Fruit fly (Drosophila melanogaster) whole organism, embryonic: ENCODE results near the gene CCDC53.
A peak's percentile ranks its signal among the peaks of the same experiment; 100 is the strongest.

Experiments used
- Atf6 ChIP-seq: fragments of 200-800 bp; sonication (Bioruptor generic); IDR thresholded peaks from 2 replicates; pipeline ENCODE4 v1.3.6; 2022; ENCODE audit warnings: missing biosample characterization, missing genetic modification characterization
- BEAF-32 ChIP-seq: fragments of 200-800 bp; sonication (Bioruptor generic); optimal IDR thresholded peaks from 3 replicates; lab custom pipeline; 2017; ENCODE audit warnings: missing biosample characterization, missing genetic modification characterization, mild to moderate bottlenecking, moderate library complexity, missing genetic modification reagents
- Bgb ChIP-seq: fragments of 200-800 bp; sonication (Bioruptor generic); IDR thresholded peaks from 2 replicates; pipeline ENCODE4 v1.3.6; 2022; ENCODE audit warnings: missing biosample characterization, missing genetic modification characterization; ENCODE audit not compliant: partially characterized antibody
- Blimp-1 ChIP-seq: fragments of 200-800 bp; sonication (Bioruptor generic); optimal IDR thresholded peaks from 3 replicates; lab custom pipeline; 2018; ENCODE audit warnings: missing biosample characterization, missing genetic modification characterization, mild to moderate bottlenecking, moderate library complexity, missing genetic modification reagents
- CG1024 ChIP-seq: fragments of 200-800 bp; sonication (Bioruptor generic); IDR thresholded peaks from 2 replicates; pipeline ENCODE4 v1.3.6; 2022; ENCODE audit warnings: missing biosample characterization, missing genetic modification characterization
- CG11504 ChIP-seq: fragments of 200-800 bp; sonication (Bioruptor generic); optimal IDR thresholded peaks from 3 replicates; lab custom pipeline; 2019; ENCODE audit warnings: missing biosample characterization, mild to moderate bottlenecking, missing genetic modification characterization, moderate library complexity
- CG12071 ChIP-seq: fragments of 200-800 bp; sonication (Bioruptor generic); optimal IDR thresholded peaks from 3 replicates; lab custom pipeline; 2018; ENCODE audit warnings: missing biosample characterization, mild to moderate bottlenecking, missing genetic modification characterization
- CG12391 ChIP-seq: fragments of 200-800 bp; sonication (Bioruptor generic); optimal IDR thresholded peaks from 3 replicates; lab custom pipeline; 2018; ENCODE audit warnings: missing biosample characterization, mild to moderate bottlenecking, missing genetic modification characterization, moderate library complexity
- CG13296 ChIP-seq: fragments of 200-800 bp; sonication (Bioruptor generic); optimal IDR thresholded peaks from 3 replicates; lab custom pipeline; 2018; ENCODE audit warnings: missing biosample characterization, mild to moderate bottlenecking, missing genetic modification characterization
- CG14441 ChIP-seq: fragments of 200-800 bp; sonication (Bioruptor generic); IDR thresholded peaks from 2 replicates; pipeline ENCODE4 v1.3.6; 2022; ENCODE audit warnings: missing biosample characterization, missing genetic modification characterization
- CG15479 ChIP-seq: fragments of 200-800 bp; sonication (Bioruptor generic); optimal IDR thresholded peaks from 3 replicates; lab custom pipeline; 2019; ENCODE audit warnings: missing biosample characterization, mild to moderate bottlenecking, missing genetic modification characterization, moderate library complexity
- CG1647 ChIP-seq: fragments of 200-800 bp; sonication (Bioruptor generic); optimal IDR thresholded peaks from 3 replicates; lab custom pipeline; 2016; ENCODE audit warnings: missing biosample characterization, missing genetic modification characterization
- CG16779 ChIP-seq: fragments of 200-800 bp; sonication (Bioruptor generic); IDR thresholded peaks from 2 replicates; pipeline ENCODE4 v1.3.6; 2022; ENCODE audit warnings: missing biosample characterization, missing genetic modification characterization
- CG17186 ChIP-seq: fragments of 200-800 bp; sonication (Bioruptor generic); optimal IDR thresholded peaks from 3 replicates; lab custom pipeline; 2017; ENCODE audit warnings: missing biosample characterization, missing genetic modification reagents, missing genetic modification characterization
- CG17328 ChIP-seq: fragments of 200-800 bp; sonication (Bioruptor generic); IDR thresholded peaks from 2 replicates; pipeline ENCODE4 v1.3.6; 2022; ENCODE audit warnings: missing biosample characterization, missing genetic modification characterization
- CG17361 ChIP-seq: fragments of 200-800 bp; sonication (Bioruptor generic); IDR thresholded peaks from 3 replicates; pipeline ENCODE4 v1.3.6; 2022; ENCODE audit warnings: missing biosample characterization, missing genetic modification characterization
- CG17612 ChIP-seq: fragments of 200-800 bp; sonication (Bioruptor generic); IDR thresholded peaks from 2 replicates; pipeline ENCODE4 v1.3.6; 2022; ENCODE audit warnings: missing biosample characterization, missing genetic modification characterization
- CG2889 ChIP-seq: fragments of 200-800 bp; sonication (Bioruptor generic); IDR thresholded peaks from 3 replicates; pipeline ENCODE4 v1.3.6; 2022; ENCODE audit warnings: missing biosample characterization, missing genetic modification characterization
- CG33557 ChIP-seq: fragments of 200-800 bp; sonication (Bioruptor generic); optimal IDR thresholded peaks from 2 replicates; lab custom pipeline; 2019; ENCODE audit warnings: missing biosample characterization, mild to moderate bottlenecking, missing genetic modification characterization, moderate library complexity
- CG4360 ChIP-seq: fragments of 200-800 bp; sonication (Bioruptor generic); IDR thresholded peaks from 2 replicates; pipeline ENCODE4 v1.3.6; 2022; ENCODE audit warnings: missing biosample characterization, missing genetic modification characterization
- CG6254 ChIP-seq: fragments of 200-800 bp; sonication (Bioruptor generic); optimal IDR thresholded peaks from 3 replicates; lab custom pipeline; 2017; ENCODE audit warnings: mild to moderate bottlenecking, missing biosample characterization, missing genetic modification reagents, missing genetic modification characterization
- CG6272 ChIP-seq: fragments of 200-800 bp; sonication (Bioruptor generic); IDR thresholded peaks from 2 replicates; pipeline ENCODE4 v1.3.6; 2022; ENCODE audit warnings: missing biosample characterization, missing genetic modification characterization
- CG7271 ChIP-seq: fragments of 200-800 bp; sonication (Bioruptor generic); optimal IDR thresholded peaks from 2 replicates; lab custom pipeline; 2018; ENCODE audit warnings: missing biosample characterization, mild to moderate bottlenecking, missing genetic modification characterization, moderate library complexity
- CG9437 ChIP-seq: fragments of 200-800 bp; sonication (Bioruptor generic); optimal IDR thresholded peaks from 2 replicates; lab custom pipeline; 2018; ENCODE audit warnings: missing biosample characterization, mild to moderate bottlenecking, missing genetic modification characterization
- Dip3 ChIP-seq: fragments of 200-800 bp; sonication (Bioruptor generic); optimal IDR thresholded peaks from 3 replicates; lab custom pipeline; 2016; ENCODE audit warnings: missing biosample characterization, missing genetic modification characterization
- Dp ChIP-seq: fragments of 200-800 bp; sonication (Bioruptor generic); optimal IDR thresholded peaks from 2 replicates; lab custom pipeline; 2018; ENCODE audit warnings: missing biosample characterization, mild to moderate bottlenecking, missing genetic modification characterization, moderate library complexity
- Hand ChIP-seq: fragments of 200-800 bp; sonication (Bioruptor generic); optimal IDR thresholded peaks from 2 replicates; lab custom pipeline; 2017; ENCODE audit warnings: mild to moderate bottlenecking, missing biosample characterization, missing genetic modification reagents, missing genetic modification characterization
- HmgD ChIP-seq: fragments of 200-800 bp; sonication (Bioruptor generic); optimal IDR thresholded peaks from 3 replicates; lab custom pipeline; 2016; ENCODE audit warnings: missing biosample characterization, missing genetic modification characterization
- NFAT ChIP-seq: fragments of 200-800 bp; sonication (Bioruptor generic); IDR thresholded peaks from 2 replicates; pipeline ENCODE4 v1.3.6; 2022; ENCODE audit warnings: missing biosample characterization, missing genetic modification characterization
- PHDP ChIP-seq: fragments of 200-800 bp; sonication (Bioruptor generic); optimal IDR thresholded peaks from 3 replicates; lab custom pipeline; 2018; ENCODE audit warnings: missing biosample characterization, mild to moderate bottlenecking, missing genetic modification characterization, moderate library complexity
- Stat92E ChIP-seq, 3 experiments: fragments of >200 bp in 2 of 3; fragments of 200-800 bp in 1 of 3; sonication (Bioruptor generic) in 1 of 3; optimal IDR thresholded peaks; 2 replicates each; lab custom pipeline; 2017 to 2019; ENCODE audit warnings: missing biosample characterization in 3 of 3, missing genetic modification characterization in 3 of 3, mild to moderate bottlenecking in 1 of 3, moderate library complexity in 1 of 3
- chinmo ChIP-seq: fragments of 200-800 bp; sonication (Bioruptor generic); IDR thresholded peaks from 4 replicates; pipeline ENCODE4 v1.3.6; 2022; ENCODE audit warnings: missing biosample characterization, missing genetic modification characterization; ENCODE audit not compliant: partially characterized antibody
- dmrt99B ChIP-seq: fragments of 200-800 bp; sonication (Bioruptor generic); optimal IDR thresholded peaks from 2 replicates; lab custom pipeline; 2018; ENCODE audit warnings: missing biosample characterization, mild to moderate bottlenecking, missing genetic modification characterization, moderate library complexity
- ftz-f1 ChIP-seq: fragments of 200-800 bp; sonication (Bioruptor generic); optimal IDR thresholded peaks from 2 replicates; lab custom pipeline; 2016; ENCODE audit warnings: missing biosample characterization, missing genetic modification characterization
- gem ChIP-seq: fragments of 200-800 bp; sonication (Bioruptor generic); optimal IDR thresholded peaks from 2 replicates; lab custom pipeline; 2019; ENCODE audit warnings: missing biosample characterization, mild to moderate bottlenecking, missing genetic modification characterization, moderate library complexity
- ind ChIP-seq: fragments of 200-800 bp; sonication (Bioruptor generic); optimal IDR thresholded peaks from 3 replicates; lab custom pipeline; 2016; ENCODE audit warnings: missing biosample characterization, missing genetic modification characterization
- insv ChIP-seq, 2 experiments: fragments of 200-800 bp; sonication (Bioruptor generic); optimal IDR thresholded peaks; 3 replicates each; lab custom pipeline; 2016 to 2018; ENCODE audit warnings: missing biosample characterization in 2 of 2, missing genetic modification characterization in 2 of 2
- lab ChIP-seq: fragments of 200-800 bp; sonication (Bioruptor generic); optimal IDR thresholded peaks from 3 replicates; lab custom pipeline; 2017; ENCODE audit warnings: missing biosample characterization, missing genetic modification characterization, mild to moderate bottlenecking, moderate library complexity, missing genetic modification reagents
- lola ChIP-seq, 3 experiments: fragments of >200 bp in 2 of 3; fragments of 200-800 bp in 1 of 3; sonication (Bioruptor generic) in 1 of 3; optimal IDR thresholded peaks; 2 replicates each; lab custom pipeline; 2017 to 2019; ENCODE audit warnings: missing biosample characterization in 3 of 3, missing genetic modification characterization in 3 of 3, mild to moderate bottlenecking in 1 of 3, moderate library complexity in 1 of 3
- nau ChIP-seq: fragments of 200-800 bp; sonication (Bioruptor generic); optimal IDR thresholded peaks from 3 replicates; lab custom pipeline; 2017; ENCODE audit warnings: missing biosample characterization, mild to moderate bottlenecking, missing genetic modification characterization, missing genetic modification reagents
- nerfin-1 ChIP-seq: fragments of 200-800 bp; sonication (Bioruptor generic); optimal IDR thresholded peaks from 3 replicates; lab custom pipeline; 2019; ENCODE audit warnings: missing biosample characterization, mild to moderate bottlenecking, missing genetic modification characterization, moderate library complexity
- salm ChIP-seq: fragments of 200-800 bp; sonication (Bioruptor generic); optimal IDR thresholded peaks from 2 replicates; lab custom pipeline; 2018; ENCODE audit warnings: missing biosample characterization, mild to moderate bottlenecking, missing genetic modification characterization
- schlank ChIP-seq: fragments of 200-800 bp; sonication (Bioruptor generic); optimal IDR thresholded peaks from 2 replicates; lab custom pipeline; 2018; ENCODE audit warnings: missing biosample characterization, mild to moderate bottlenecking, missing genetic modification characterization
- seq ChIP-seq: fragments of 200-800 bp; sonication (Bioruptor generic); IDR thresholded peaks from 2 replicates; pipeline ENCODE4 v1.3.6; 2022; ENCODE audit warnings: missing biosample characterization, missing genetic modification characterization
- slbo ChIP-seq: fragments of 200-800 bp; sonication (Bioruptor generic); IDR thresholded peaks from 2 replicates; pipeline ENCODE4 v1.3.6; 2022; ENCODE audit warnings: missing biosample characterization, missing genetic modification characterization
- wdn ChIP-seq: fragments of 200-800 bp; sonication (Bioruptor generic); IDR thresholded peaks from 2 replicates; pipeline ENCODE4 v1.3.6; 2022; ENCODE audit warnings: missing biosample characterization, missing genetic modification characterization

CCDC53 gene

DNA sequence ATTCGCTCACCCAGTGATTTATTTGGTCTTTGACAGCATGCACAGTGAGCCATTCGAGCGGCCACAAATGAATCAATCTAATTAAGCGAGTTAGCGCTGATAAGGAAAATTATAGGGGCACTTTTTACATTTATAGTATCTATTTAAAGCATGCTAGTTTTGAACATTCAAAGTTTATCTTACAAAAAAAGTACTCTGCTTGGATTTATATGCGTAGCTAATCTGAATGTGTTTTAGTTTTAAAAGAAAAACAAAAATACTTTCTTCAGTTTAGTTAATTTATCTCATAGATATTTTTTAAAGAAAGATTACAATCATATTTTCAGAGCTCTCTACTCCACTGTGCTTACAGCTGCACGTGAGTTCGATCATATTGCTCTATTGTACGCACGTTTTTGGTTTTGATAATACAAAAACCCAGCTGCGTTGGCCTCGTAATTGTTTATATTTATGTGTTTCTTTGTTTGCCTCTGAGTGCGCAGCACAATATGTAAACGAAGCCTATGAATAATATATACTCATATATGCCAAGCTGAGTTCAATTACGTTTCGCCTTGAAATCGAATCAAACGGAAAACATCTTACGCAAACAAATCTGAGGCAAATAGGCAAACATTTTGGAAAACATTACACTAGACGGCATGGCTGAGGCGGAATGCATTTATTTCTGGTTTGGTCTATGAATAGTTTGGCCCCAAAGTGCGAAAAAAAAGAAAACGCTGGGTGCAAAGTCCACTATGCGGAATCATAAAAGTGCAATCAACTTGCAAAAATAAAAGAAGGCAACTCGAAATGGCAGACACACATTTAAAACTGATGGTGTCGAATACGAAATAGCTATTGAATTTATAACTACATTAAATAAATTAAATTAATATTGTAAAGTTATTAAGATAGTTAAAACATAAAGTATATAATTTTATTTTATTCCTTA lies 38.9 kb upstream of the CCDC53 start (continued):
- TF ChIP-seq NFAT (GFP tag; lab: Robert Waterston, UW) (peak; percentile 60; the same call in 1 of the 2 replicates), wdn (GFP tag; lab: Robert Waterston, UW) (peak; percentile 79), CG9437 (GFP tag; lab: Kevin White, UChicago) (peak; percentile 91), CG33557 (peak; percentile 62), BEAF-32 (GFP tag; lab: Kevin White, UChicago) (peak; percentile 13), CG6254 (GFP tag; lab: Kevin White, UChicago) (peak; percentile 74), Atf6 (peak; percentile 88), Bgb (GFP tag; lab: Robert Waterston, UW) (no peak), ind (GFP tag; lab: Kevin White, UChicago) (peak; percentile 84), CG17361 (GFP tag; lab: Robert Waterston, UW) (peak; percentile 95), CG1024 (GFP tag; lab: Robert Waterston, UW) (0 out of 2 replicates have a peak, but pooled peaks have one; percentile 28), seq (GFP tag; lab: Robert Waterston, UW) (peak; percentile 89), salm (tag; lab: Kevin White, UChicago) (peak; percentile 67), CG6272 (peak; percentile 59; the same call in 1 of the 2 replicates), schlank (tag; lab: Kevin White, UChicago) (peak; percentile 48), CG4360 (GFP tag; lab: Robert Waterston, UW) (no peak), dmrt99B (tag; lab: Kevin White, UChicago) (peak; percentile 93), Blimp-1 (peak; percentile 76), CG13296 (GFP tag; lab: Kevin White, UChicago) (peak; percentile 93), chinmo (GFP tag; lab: Robert Waterston, UW) (peak; percentile 72; the same call in 3 of the 4 replicates), insv (GFP tag; optimal IDR thresholded peaks at IDR 0.05; lab: Kevin White, UChicago) (peak in 1 of 2 experiments; percentile 45), ftz-f1 (no peak), lab (peak; percentile 91), CG16779 (GFP tag; lab: Robert Waterston, UW) (0 out of 2 replicates have a peak, but pooled peaks have one; percentile 36), slbo (GFP tag; lab: Robert Waterston, UW) (peak; percentile 81), nau (peak; percentile 89), nerfin-1 (tag; lab: Kevin White, UChicago) (peak; percentile 85), HmgD (no peak), Hand (peak; percentile 79), CG15479 (GFP tag; lab: Kevin White, UChicago) (no peak), lola (GFP tag; optimal IDR thresholded peaks at IDR 0.05; lab: Kevin White, UChicago) (peak in 1 of 3 experiments; percentile 91), Dp (GFP tag; lab: Kevin White, UChicago) (no peak), CG17612 (GFP tag; lab: Robert Waterston, UW) (peak; percentile 54; the same call in 1 of the 2 replicates), Dip3 (peak; percentile 66), CG14441 (peak; percentile 79), CG11504 (tag; lab: Kevin White, UChicago) (peak; percentile 91), CG17328 (peak; percentile 71), CG7271 (tag; lab: Kevin White, UChicago) (no peak), CG12071 (GFP tag; lab: Kevin White, UChicago) (peak; percentile 7), CG12391 (tag; lab: Kevin White, UChicago) (peak; percentile 88), CG1647 (GFP tag; lab: Kevin White, UChicago) (peak; percentile 50), gem (tag; lab: Kevin White, UChicago) (peak; percentile 94), CG2889 (GFP tag; lab: Robert Waterston, UW) (peak; percentile 66; the same call in 2 of the 3 replicates), CG17186 (no peak), PHDP (tag; lab: Kevin White, UChicago) (peak; percentile 81), Stat92E (GFP tag; optimal IDR thresholded peaks at IDR 0.05; lab: Kevin White, UChicago) (peak in 1 of 3 experiments; percentile 40)
